Fruit fly (Drosophila melanogaster) whole organism: ENCODE measurements around the gene CG31869.

ENCODE experiments used
- Dll ChIP-seq: fragments of >200 bp; optimal IDR thresholded peaks from 2 replicates; lab custom pipeline; 2017
- EcR ChIP-seq, 2 experiments: fragments of >200 bp; optimal IDR thresholded peaks; 2 replicates each; lab custom pipeline; 2017; ENCODE audit warnings: missing biosample characterization in 2 of 2, missing genetic modification characterization in 2 of 2, missing genetic modification reagents in 2 of 2
- pan ChIP-seq: fragments of >200 bp; optimal IDR thresholded peaks from 2 replicates; lab custom pipeline; 2017
- psq ChIP-seq: fragments of >200 bp; optimal IDR thresholded peaks from 2 replicates; lab custom pipeline; 2017
- usp ChIP-seq: fragments of >200 bp; optimal IDR thresholded peaks from 2 replicates; lab custom pipeline; 2017; ENCODE audit warnings: missing biosample characterization, missing genetic modification characterization, mixed read lengths

DNA sequence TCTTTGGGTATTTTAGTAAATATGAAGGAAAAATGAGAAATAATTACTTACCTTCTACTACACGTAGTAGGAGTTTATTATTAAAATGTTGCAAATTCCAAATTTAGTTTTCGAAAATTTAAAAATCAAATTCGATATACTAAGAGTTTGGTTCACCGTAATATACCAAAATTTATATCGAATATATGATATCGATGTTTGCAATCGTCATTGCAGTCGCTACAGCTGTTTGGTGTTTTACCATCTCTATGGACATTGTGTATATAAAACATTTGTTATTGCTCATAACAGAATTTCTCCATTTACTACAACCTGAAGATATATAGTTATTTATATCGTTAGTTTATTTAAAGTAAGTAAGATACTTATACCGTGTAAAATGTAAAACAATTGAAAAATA, 72.2 kb downstream of the CG31869 start, which contains the start of gene CG6443:
- TF ChIP-seq psq (no peak), pan (no peak), usp (GFP tag; lab: Kevin White, UChicago) (no peak), EcR (GFP tag; optimal IDR thresholded peaks at IDR 0.05; lab: Kevin White, UChicago) (no peak), Dll (lab: Kevin White, UChicago) (no peak)
